Fruit fly (Drosophila melanogaster) whole organism, wandering third instar larva: ENCODE data around the gene eff.

Experiments
- Abd-B ChIP-seq: fragments of >200 bp; optimal IDR thresholded peaks from 2 replicates; lab custom pipeline; 2017; ENCODE audit warnings: missing biosample characterization, missing genetic modification characterization
- CG32264 ChIP-seq: fragments of 200-800 bp; sonication (Bioruptor generic); optimal IDR thresholded peaks from 2 replicates; lab custom pipeline; 2016; ENCODE audit warnings: missing biosample characterization, missing genetic modification characterization
- CG9705 ChIP-seq: fragments of 200-800 bp; sonication (Bioruptor generic); optimal IDR thresholded peaks from 2 replicates; lab custom pipeline; 2018; ENCODE audit warnings: missing biosample characterization, mild to moderate bottlenecking, missing genetic modification characterization
- CrebA ChIP-seq: fragments of 200-800 bp; sonication (Bioruptor generic); optimal IDR thresholded peaks from 2 replicates; lab custom pipeline; 2016; ENCODE audit warnings: missing biosample characterization, mild to moderate bottlenecking, missing genetic modification characterization, borderline replicate concordance
- Dfd ChIP-seq: fragments of >200 bp; optimal IDR thresholded peaks from 2 replicates; lab custom pipeline; 2017; ENCODE audit warnings: missing biosample characterization, missing genetic modification characterization
- Dif ChIP-seq: fragments of 200-275, 200-300 bp; sonication (Bioruptor generic); optimal IDR thresholded peaks from 2 replicates; lab custom pipeline; 2018; ENCODE audit warnings: missing biosample characterization, missing genetic modification characterization; ENCODE audit not compliant: partially characterized antibody
- GATAd ChIP-seq: sonication (Bioruptor generic); optimal IDR thresholded peaks from 2 replicates; lab custom pipeline; 2016; ENCODE audit warnings: missing biosample characterization, missing genetic modification characterization
- HLH106 ChIP-seq: fragments of 200-800 bp; optimal IDR thresholded peaks from 3 replicates; lab custom pipeline; 2019; ENCODE audit warnings: missing biosample characterization, mild to moderate bottlenecking, missing genetic modification characterization, moderate library complexity
- Hnf4 ChIP-seq: fragments of 200-800 bp; sonication (Bioruptor generic); optimal IDR thresholded peaks from 2 replicates; lab custom pipeline; 2016; ENCODE audit warnings: missing biosample characterization, mild to moderate bottlenecking, missing genetic modification characterization
- Hr83 ChIP-seq: fragments of 200-300 bp; sonication (Bioruptor generic); optimal IDR thresholded peaks from 2 replicates; lab custom pipeline; 2016; ENCODE audit warnings: missing biosample characterization, mild to moderate bottlenecking, missing genetic modification characterization, moderate library complexity; ENCODE audit not compliant: poor library complexity, severe bottlenecking
- Jra ChIP-seq: sonication (Bioruptor generic); optimal IDR thresholded peaks from 2 replicates; lab custom pipeline; 2016; ENCODE audit warnings: missing biosample characterization, missing genetic modification characterization
- Mio ChIP-seq: sonication (Bioruptor generic); optimal IDR thresholded peaks from 2 replicates; lab custom pipeline; 2016; ENCODE audit warnings: missing biosample characterization, missing genetic modification characterization
- Myc ChIP-seq: fragments of >200 bp; optimal IDR thresholded peaks from 2 replicates; lab custom pipeline; 2017
- N ChIP-seq: fragments of >200 bp; optimal IDR thresholded peaks from 2 replicates; lab custom pipeline; 2018; ENCODE audit warnings: missing biosample characterization, missing external identifiers, missing genetic modification characterization
- OdsH ChIP-seq: fragments of 200-800 bp; sonication (Bioruptor generic); optimal IDR thresholded peaks from 2 replicates; lab custom pipeline; 2016; ENCODE audit warnings: missing biosample characterization, mild to moderate bottlenecking, missing genetic modification characterization
- Rel ChIP-seq, 2 experiments: fragments of 200-800 bp; sonication (Bioruptor generic) in 1 of 2; optimal IDR thresholded peaks; 2 replicates in 1 of 2; 3 replicates in 1 of 2; lab custom pipeline; 2016 to 2019; ENCODE audit warnings: mild to moderate bottlenecking in 2 of 2, missing biosample characterization in 2 of 2, missing genetic modification characterization in 2 of 2, moderate library complexity in 1 of 2
- Sp1 ChIP-seq: fragments of 200-800 bp; sonication (Bioruptor generic); optimal IDR thresholded peaks from 3 replicates; lab custom pipeline; 2019; ENCODE audit warnings: missing biosample characterization, mild to moderate bottlenecking, missing genetic modification characterization, moderate library complexity
- Vsx2 ChIP-seq: fragments of 200-300, 225-300 bp; sonication (Bioruptor generic); optimal IDR thresholded peaks from 2 replicates; lab custom pipeline; 2018; ENCODE audit warnings: missing biosample characterization, missing genetic modification characterization; ENCODE audit not compliant: partially characterized antibody
- brk ChIP-seq: fragments of 200-800 bp; sonication (Bioruptor generic); optimal IDR thresholded peaks from 2 replicates; lab custom pipeline; 2016; ENCODE audit warnings: missing biosample characterization, mild to moderate bottlenecking, missing genetic modification characterization
- dsf ChIP-seq: sonication (Bioruptor generic); optimal IDR thresholded peaks from 2 replicates; lab custom pipeline; 2016; ENCODE audit warnings: missing biosample characterization, missing genetic modification characterization, borderline replicate concordance
- ey ChIP-seq: fragments of 200-800 bp; sonication (Bioruptor generic); optimal IDR thresholded peaks from 2 replicates; lab custom pipeline; 2016; ENCODE audit warnings: missing biosample characterization, missing genetic modification characterization
- foxo ChIP-seq, 2 experiments: fragments of 200-800 bp; sonication (Bioruptor generic); optimal IDR thresholded peaks; 2 replicates in 1 of 2; 3 replicates in 1 of 2; lab custom pipeline; 2016 to 2017; ENCODE audit warnings: missing biosample characterization in 2 of 2, missing genetic modification characterization in 2 of 2
- fru ChIP-seq: fragments of 200-800 bp; sonication (Bioruptor generic); optimal IDR thresholded peaks from 3 replicates; lab custom pipeline; 2016; ENCODE audit warnings: missing biosample characterization, mild to moderate bottlenecking, missing genetic modification characterization
- h ChIP-seq: fragments of 200-800 bp; sonication (Bioruptor generic); optimal IDR thresholded peaks from 3 replicates; lab custom pipeline; 2016; ENCODE audit warnings: missing biosample characterization, mild to moderate bottlenecking, missing genetic modification characterization
- jim ChIP-seq: fragments of 175-275, 200-325 bp; sonication (Bioruptor generic); optimal IDR thresholded peaks from 2 replicates; lab custom pipeline; 2016; ENCODE audit warnings: missing biosample characterization, mild to moderate bottlenecking, missing genetic modification characterization
- lola ChIP-seq: fragments of >200 bp; optimal IDR thresholded peaks from 2 replicates; lab custom pipeline; 2017; ENCODE audit warnings: missing biosample characterization, missing genetic modification characterization
- pan ChIP-seq: fragments of >200 bp; optimal IDR thresholded peaks from 2 replicates; lab custom pipeline; 2017
- psq ChIP-seq: fragments of 200-800 bp; sonication (Bioruptor generic); optimal IDR thresholded peaks from 3 replicates; lab custom pipeline; 2017; ENCODE audit warnings: missing biosample characterization, mild to moderate bottlenecking, missing genetic modification characterization, moderate library complexity
- rgr ChIP-seq: fragments of 200-800 bp; sonication (Bioruptor generic); optimal IDR thresholded peaks from 3 replicates; lab custom pipeline; 2016; ENCODE audit warnings: missing biosample characterization, mild to moderate bottlenecking, missing genetic modification characterization
- sage ChIP-seq: fragments of 200-800 bp; sonication (Bioruptor generic); optimal IDR thresholded peaks from 2 replicates; lab custom pipeline; 2016; ENCODE audit warnings: missing biosample characterization, mild to moderate bottlenecking, missing genetic modification characterization
- sv ChIP-seq: fragments of 200-800 bp; sonication (Bioruptor generic); optimal IDR thresholded peaks from 3 replicates; lab custom pipeline; 2016; ENCODE audit warnings: missing biosample characterization, missing genetic modification characterization
- tai ChIP-seq: sonication (Bioruptor generic); optimal IDR thresholded peaks from 2 replicates; lab custom pipeline; 2016; ENCODE audit warnings: missing biosample characterization, missing genetic modification characterization
- usp ChIP-seq: fragments of >200 bp; optimal IDR thresholded peaks from 2 replicates; lab custom pipeline; 2017; ENCODE audit warnings: missing biosample characterization, missing genetic modification characterization
- woc ChIP-seq: sonication (Bioruptor generic); optimal IDR thresholded peaks from 2 replicates; lab custom pipeline; 2016; ENCODE audit warnings: missing biosample characterization, mild to moderate bottlenecking, missing genetic modification characterization

Gene eff

dm6 chr3R:14741192-14741915 lies at the start of gene eff, which contains the start of gene jvl:
Gene eff, minus strand, starts transcription at chr3R:14741319.
Gene jvl, plus strand, starts transcription at chr3R:14741582.
- no peak for TF ChIP-seq OdsH
- TF ChIP-seq CrebA (GFP tag; lab: Kevin White, UChicago): no peak
- peak; percentile 18 for TF ChIP-seq sv (GFP tag; lab: Kevin White, UChicago)
- TF ChIP-seq Jra: no peak
- peak; percentile 43 for TF ChIP-seq rgr (GFP tag; lab: Kevin White, UChicago)
- TF ChIP-seq Dfd: no peak
- peak; percentile 29 for TF ChIP-seq ey (GFP tag; lab: Kevin White, UChicago)
- TF ChIP-seq h: peak; percentile 53
- no peak for TF ChIP-seq Rel (GFP tag; optimal IDR thresholded peaks at IDR 0.05; lab: Kevin White, UChicago)
- peak; percentile 17 for TF ChIP-seq Rel (tag; optimal IDR thresholded peaks at IDR 0.05; lab: Kevin White, UChicago)
- peak; percentile 64 for TF ChIP-seq sage
- peak; percentile 75 for TF ChIP-seq Hnf4
- no peak for TF ChIP-seq CG9705 (GFP tag; lab: Kevin White, UChicago)
- peak; percentile 73 for TF ChIP-seq tai (GFP tag; lab: Kevin White, UChicago)
- TF ChIP-seq usp: no peak
- peak; percentile 20 for TF ChIP-seq HLH106 (tag; lab: Kevin White, UChicago)
- TF ChIP-seq Hr83: peak; percentile 82
- peak; percentile 86 for TF ChIP-seq brk
- peak; percentile 43 for TF ChIP-seq woc (GFP tag; lab: Kevin White, UChicago)
- TF ChIP-seq foxo (GFP tag; optimal IDR thresholded peaks at IDR 0.05; lab: Kevin White, UChicago): peak in 1 of 2 experiments; percentile 48
- TF ChIP-seq fru (GFP tag; lab: Kevin White, UChicago): peak; percentile 10
- peak; percentile 59 for TF ChIP-seq dsf (GFP tag; lab: Kevin White, UChicago)

dm6 chr3R:14786669-14787068 lies 45.5 kb upstream of the eff start:
- TF ChIP-seq Dfd (no peak), Abd-B (GFP tag; lab: Kevin White, UChicago) (no peak), jim (GFP tag; lab: Kevin White, UChicago) (no peak), Jra (no peak)
- TF ChIP-seq, all 38 proteins: peak for 0

DNA sequence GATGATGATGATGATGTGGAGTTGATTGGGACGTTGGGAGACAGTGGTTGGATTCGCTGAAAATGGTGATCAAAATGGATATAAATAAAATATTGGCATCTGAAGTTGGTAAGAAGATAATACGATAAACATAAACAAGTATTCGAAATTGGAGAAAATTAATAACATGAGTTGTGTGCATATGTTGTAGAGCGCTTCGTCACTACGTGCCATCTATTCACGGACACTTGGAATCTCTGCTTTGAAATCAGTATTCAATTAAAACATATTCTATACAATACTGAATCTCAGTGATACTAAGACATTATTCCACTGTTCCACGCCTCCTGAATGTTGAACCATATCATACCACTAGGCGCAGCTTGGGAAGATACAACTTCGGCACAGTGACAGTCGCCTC lies 44.2 kb upstream of the eff start:
- TF ChIP-seq pan (lab: Kevin White, UChicago): no peak
- no peak for TF ChIP-seq Dfd
- no peak for TF ChIP-seq Rel (GFP tag; optimal IDR thresholded peaks at IDR 0.05; lab: Kevin White, UChicago)
- no peak for TF ChIP-seq Rel (tag; optimal IDR thresholded peaks at IDR 0.05; lab: Kevin White, UChicago)
- no peak for TF ChIP-seq N
- no peak for TF ChIP-seq CrebA (GFP tag; lab: Kevin White, UChicago)
- TF ChIP-seq usp: no peak
- TF ChIP-seq woc (GFP tag; lab: Kevin White, UChicago): no peak
- no peak for TF ChIP-seq Dif
- no peak for TF ChIP-seq Hr83
- no peak for TF ChIP-seq Hnf4
- TF ChIP-seq h: no peak
- no peak for TF ChIP-seq Myc (lab: Kevin White, UChicago)
- no peak for TF ChIP-seq sage

- no peak for TF ChIP-seq pan (lab: Kevin White, UChicago)
- peak; percentile 2 for TF ChIP-seq Hnf4
- peak; percentile 28 for TF ChIP-seq Jra
- TF ChIP-seq h: peak; percentile 11
Measured at dm6 chr3R:14780747-14781146, 39.6 kb upstream of the eff start.

dm6 chr3R:14779733-14780278 lies 38.7 kb upstream of the eff start:
- TF ChIP-seq OdsH (no peak), foxo (GFP tag; optimal IDR thresholded peaks at IDR 0.05; lab: Kevin White, UChicago) (peak in 1 of 2 experiments; percentile 8)
- TF ChIP-seq, all 38 proteins: peak for 1

dm6 chr3R:14775395-14775794 lies 34.3 kb upstream of the eff start:
- TF ChIP-seq foxo (GFP tag; optimal IDR thresholded peaks at IDR 0.05; lab: Kevin White, UChicago) (peak in 1 of 2 experiments; percentile 24), N (no peak), Hnf4 (no peak), Sp1 (no peak), woc (GFP tag; lab: Kevin White, UChicago) (no peak), Rel (GFP tag; optimal IDR thresholded peaks at IDR 0.05; lab: Kevin White, UChicago) (no peak), Rel (tag; optimal IDR thresholded peaks at IDR 0.05; lab: Kevin White, UChicago) (no peak), CG9705 (GFP tag; lab: Kevin White, UChicago) (no peak), psq (GFP tag; lab: Kevin White, UChicago) (no peak), HLH106 (tag; lab: Kevin White, UChicago) (peak; percentile 27), h (peak; percentile 39), Myc (lab: Kevin White, UChicago) (no peak), dsf (GFP tag; lab: Kevin White, UChicago) (no peak), Dfd (no peak), Vsx2 (no peak), GATAd (GFP tag; lab: Kevin White, UChicago) (no peak), Jra (no peak), sage (no peak), brk (no peak), Mio (no peak), pan (lab: Kevin White, UChicago) (no peak), sv (GFP tag; lab: Kevin White, UChicago) (no peak), tai (GFP tag; lab: Kevin White, UChicago) (no peak), jim (GFP tag; lab: Kevin White, UChicago) (no peak), CG32264 (GFP tag; lab: Kevin White, UChicago) (no peak), Hr83 (no peak), lola (GFP tag; lab: Kevin White, UChicago) (no peak), ey (GFP tag; lab: Kevin White, UChicago) (peak; percentile 12)
